Worm (Caenorhabditis elegans): Measurements from ENCODE around the gene col-184.

ce11 chrX:13444267-13444666 is 25.0 kb upstream of the col-184 start:
- TF ChIP-seq ceh-27 (GFP tag; optimal IDR thresholded peaks at IDR 0.05) (no peak), attf-5 (GFP tag; optimal IDR thresholded peaks at IDR 0.05) (no peak), lag-1 (GFP tag; IDR thresholded peaks at IDR 0.05) (no peak), C17E4.6 (GFP tag; IDR thresholded peaks at IDR 0.05) (no peak), unc-62 (GFP tag; optimal IDR thresholded peaks at IDR 0.05) (no peak), snpc-3.4 (tag; optimal IDR thresholded peaks at IDR 0.05) (no peak), Y95B8A.8 (GFP tag; IDR thresholded peaks at IDR 0.05) (no peak), pha-4 (tag; optimal IDR thresholded peaks at IDR 0.05) (no peak), mes-4 (tag; optimal IDR thresholded peaks at IDR 0.05) (no peak), lin-26 (GFP tag; IDR thresholded peaks at IDR 0.05) (peak; percentile 59; the same call in 1 of the 2 replicates), nfya-1 (tag; optimal IDR thresholded peaks at IDR 0.05; ENCODE audit: borderline replicate concordance, insufficient read depth) (no peak)
